Worm (Caenorhabditis elegans) whole organism, early embryonic: ENCODE results near the gene F25B5.6.

Source experiments
- B0310.2 ChIP-seq: sonication (generic microtip); optimal IDR thresholded peaks from 2 replicates; lab custom pipeline; 2016; ENCODE audit warnings: mild to moderate bottlenecking, missing genetic modification characterization, missing compliant biosample characterization
- F13C5.2 ChIP-seq: sonication (generic microtip); optimal IDR thresholded peaks from 2 replicates; lab custom pipeline; 2017; ENCODE audit warnings: mild to moderate bottlenecking, missing genetic modification characterization, inconsistent platforms, missing compliant biosample characterization
- aly-1 ChIP-seq: sonication (generic microtip); optimal IDR thresholded peaks from 2 replicates; lab custom pipeline; 2016; ENCODE audit warnings: missing genetic modification characterization, missing compliant biosample characterization
- ama-1 ChIP-seq: fragments of 150-350 bp; optimal IDR thresholded peaks from 2 replicates; lab custom pipeline; 2014
- ceh-13 ChIP-seq: fragments of 200-800 bp; sonication (Bioruptor generic); optimal IDR thresholded peaks from 2 replicates; lab custom pipeline; 2018; ENCODE audit warnings: mild to moderate bottlenecking, missing genetic modification characterization, missing compliant biosample characterization
- ceh-36 ChIP-seq: sonication (generic microtip); optimal IDR thresholded peaks from 2 replicates; lab custom pipeline; 2016; ENCODE audit warnings: missing genetic modification characterization, inconsistent platforms, missing compliant biosample characterization
- ets-7 ChIP-seq: sonication (generic microtip); optimal IDR thresholded peaks from 2 replicates; lab custom pipeline; 2016; ENCODE audit warnings: missing genotype, missing genetic modification characterization, missing compliant biosample characterization
- flt-1 ChIP-seq: fragments of 200-800 bp; sonication (Bioruptor generic); IDR thresholded peaks from 2 replicates; pipeline ENCODE4 v1.3.6; 2022; ENCODE audit warnings: missing genetic modification characterization, missing compliant biosample characterization
- hmbx-1 ChIP-seq: sonication (generic microtip); optimal IDR thresholded peaks from 2 replicates; lab custom pipeline; 2016; ENCODE audit warnings: mild to moderate bottlenecking, missing genetic modification characterization, missing compliant biosample characterization
- hmg-4 ChIP-seq: fragments of 200-800 bp; sonication (Bioruptor generic); optimal IDR thresholded peaks from 2 replicates; lab custom pipeline; 2018; ENCODE audit warnings: mild to moderate bottlenecking, missing genetic modification characterization, missing compliant biosample characterization
- hnd-1 ChIP-seq: sonication (generic microtip); optimal IDR thresholded peaks from 2 replicates; lab custom pipeline; 2016; ENCODE audit warnings: missing genetic modification characterization, missing compliant biosample characterization
- pes-1 ChIP-seq: fragments of 200-800 bp; sonication (Bioruptor generic); IDR thresholded peaks from 2 replicates; pipeline ENCODE4 v1.3.6; 2022; ENCODE audit warnings: missing genetic modification reagents, missing genetic modification characterization, missing compliant biosample characterization
- scrt-1 ChIP-seq: fragments of 200-800 bp; sonication (Bioruptor generic); IDR thresholded peaks from 2 replicates; pipeline ENCODE4 v1.3.6; 2022; ENCODE audit warnings: missing genetic modification characterization, missing compliant biosample characterization
- sea-1 ChIP-seq: fragments of 200-800 bp; sonication (Bioruptor generic); conservative IDR thresholded peaks from 2 replicates; pipeline ENCODE4 v1.3.6; 2022; ENCODE audit warnings: missing genetic modification characterization, missing compliant biosample characterization
- tbx-11 ChIP-seq: fragments of 200-800 bp; sonication (Bioruptor generic); IDR thresholded peaks from 2 replicates; pipeline ENCODE4 v1.3.6; 2022; ENCODE audit warnings: missing genetic modification characterization, missing compliant biosample characterization
- tbx-37 ChIP-seq: fragments of 200-800 bp; sonication (Bioruptor generic); conservative IDR thresholded peaks from 2 replicates; pipeline ENCODE4 v1.3.6; 2022; ENCODE audit warnings: missing genetic modification reagents, missing genetic modification characterization, missing compliant biosample characterization
- tra-4 ChIP-seq: sonication (generic microtip); optimal IDR thresholded peaks from 2 replicates; lab custom pipeline; 2017; ENCODE audit warnings: missing genetic modification characterization, missing compliant biosample characterization

Gene F25B5.6

DNA sequence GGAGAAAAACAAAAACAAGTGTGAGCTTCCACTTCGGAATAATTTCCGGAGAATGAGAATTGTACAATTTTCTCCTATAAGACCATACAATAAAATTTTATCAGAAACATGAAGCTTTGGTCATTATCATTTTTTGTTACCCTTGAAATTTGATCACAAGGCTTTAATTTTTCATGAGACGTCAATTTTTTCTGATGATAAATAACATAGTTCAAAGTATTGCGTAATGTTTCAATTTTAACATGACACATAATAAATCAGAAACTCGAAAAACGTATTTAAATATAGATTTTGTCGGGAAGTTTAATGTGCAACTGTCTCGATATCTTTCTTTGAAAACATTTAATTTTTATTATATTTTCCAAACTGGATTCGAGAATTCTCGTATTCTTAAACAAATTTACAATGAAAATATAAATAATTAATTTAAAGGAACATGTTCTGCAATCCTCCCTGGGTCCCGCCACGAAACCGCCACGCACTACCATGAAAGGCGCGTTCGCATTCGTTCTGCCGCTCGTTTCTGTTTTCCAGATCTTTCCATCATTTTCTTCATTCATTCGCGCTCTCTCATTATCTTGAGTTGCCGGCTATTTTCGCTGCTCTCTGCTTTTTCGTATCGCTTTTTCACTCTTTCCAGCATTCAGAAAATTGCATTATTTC, 9.6 kb downstream of the F25B5.6 start:
- no peak for TF ChIP-seq tbx-11 (GFP tag; lab: Robert Waterston, UW)
- no peak for TF ChIP-seq flt-1 (GFP tag; lab: Robert Waterston, UW)
- TF ChIP-seq aly-1 (tag; lab: Kevin White, UChicago): no peak
- TF ChIP-seq ceh-13 (GFP tag; lab: Kevin White, UChicago): no peak
- TF ChIP-seq ama-1: no peak
- TF ChIP-seq B0310.2: no peak
- TF ChIP-seq tra-4 (tag; lab: Kevin White, UChicago): no peak
- no peak for TF ChIP-seq tbx-37
- no peak for TF ChIP-seq F13C5.2
- no peak for TF ChIP-seq hnd-1 (tag; lab: Kevin White, UChicago)
- TF ChIP-seq scrt-1 (GFP tag; lab: Robert Waterston, UW): no peak
- no peak for TF ChIP-seq hmg-4 (GFP tag; lab: Kevin White, UChicago)
- no peak for TF ChIP-seq pes-1 (GFP tag; lab: Robert Waterston, UW)
- no peak for TF ChIP-seq ceh-36 (tag; lab: Kevin White, UChicago)
- no peak for TF ChIP-seq sea-1 (GFP tag; lab: Robert Waterston, UW)
- TF ChIP-seq ets-7 (tag; lab: Kevin White, UChicago): no peak
- TF ChIP-seq hmbx-1 (tag; lab: Kevin White, UChicago): no peak

DNA sequence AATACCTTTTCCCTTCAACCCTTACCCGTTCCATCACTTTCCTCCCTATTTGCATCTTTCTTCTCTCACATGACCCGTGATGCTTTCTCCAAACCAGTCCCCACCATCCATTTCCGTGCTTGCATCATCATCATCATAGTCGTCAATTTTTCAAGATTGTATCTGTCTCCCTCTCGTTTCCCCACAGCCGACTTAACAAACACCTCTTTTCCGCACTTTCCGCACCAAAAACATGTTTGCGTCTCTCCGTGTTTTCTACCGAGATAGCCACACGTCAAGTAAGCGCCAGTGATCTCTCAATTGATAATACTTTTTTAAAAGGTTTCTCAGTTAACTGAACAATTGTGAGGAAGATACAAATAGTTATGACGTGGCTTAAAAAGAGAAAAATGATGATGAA, 10.5 kb downstream of the F25B5.6 start:
- TF ChIP-seq aly-1 (tag; lab: Kevin White, UChicago): no peak
- no peak for TF ChIP-seq ceh-36 (tag; lab: Kevin White, UChicago)
- TF ChIP-seq pes-1 (GFP tag; lab: Robert Waterston, UW): no peak
- TF ChIP-seq sea-1 (GFP tag; lab: Robert Waterston, UW): no peak
- no peak for TF ChIP-seq scrt-1 (GFP tag; lab: Robert Waterston, UW)
- TF ChIP-seq tbx-37: no peak
- TF ChIP-seq ceh-13 (GFP tag; lab: Kevin White, UChicago): no peak
- no peak for TF ChIP-seq F13C5.2
- no peak for TF ChIP-seq tbx-11 (GFP tag; lab: Robert Waterston, UW)
- no peak for TF ChIP-seq ets-7 (tag; lab: Kevin White, UChicago)
- TF ChIP-seq tra-4 (tag; lab: Kevin White, UChicago): no peak
- TF ChIP-seq hmg-4 (GFP tag; lab: Kevin White, UChicago): no peak

DNA sequence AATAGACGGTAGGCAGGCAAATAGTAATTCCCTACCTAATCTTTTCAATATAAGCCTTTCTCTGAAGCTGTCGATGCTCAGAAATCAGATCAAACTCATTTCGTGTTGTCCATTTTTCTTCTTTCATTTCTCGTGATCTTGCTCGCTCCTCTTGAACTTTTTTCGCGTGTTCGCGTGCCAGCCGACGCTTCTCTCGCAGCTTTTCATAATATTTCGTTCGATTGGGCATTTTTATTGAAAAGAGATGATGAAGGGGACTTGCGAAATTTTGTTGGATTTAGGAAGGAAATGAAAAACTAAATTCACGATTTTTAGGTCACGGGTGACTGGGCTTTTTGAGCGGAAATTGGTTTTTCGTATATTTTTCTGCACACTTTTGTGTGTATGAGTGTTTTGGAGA, 11.5 kb downstream of the F25B5.6 start, which contains the start of gene EGAP1.1:
Gene EGAP1.1, minus strand, starts transcription at position 229 of the 400 bp plus-strand sequence.
- TF ChIP-seq sea-1 (GFP tag; lab: Robert Waterston, UW) (no peak), ceh-13 (GFP tag; lab: Kevin White, UChicago) (no peak), ceh-36 (tag; lab: Kevin White, UChicago) (no peak), tbx-37 (no peak), hmg-4 (GFP tag; lab: Kevin White, UChicago) (no peak), aly-1 (tag; lab: Kevin White, UChicago) (no peak), hnd-1 (tag; lab: Kevin White, UChicago) (no peak), ets-7 (tag; lab: Kevin White, UChicago) (no peak), ama-1 (no peak), F13C5.2 (no peak), tra-4 (tag; lab: Kevin White, UChicago) (no peak), scrt-1 (GFP tag; lab: Robert Waterston, UW) (no peak), flt-1 (GFP tag; lab: Robert Waterston, UW) (no peak), tbx-11 (GFP tag; lab: Robert Waterston, UW) (no peak), pes-1 (GFP tag; lab: Robert Waterston, UW) (no peak), hmbx-1 (tag; lab: Kevin White, UChicago) (no peak), B0310.2 (no peak)

DNA sequence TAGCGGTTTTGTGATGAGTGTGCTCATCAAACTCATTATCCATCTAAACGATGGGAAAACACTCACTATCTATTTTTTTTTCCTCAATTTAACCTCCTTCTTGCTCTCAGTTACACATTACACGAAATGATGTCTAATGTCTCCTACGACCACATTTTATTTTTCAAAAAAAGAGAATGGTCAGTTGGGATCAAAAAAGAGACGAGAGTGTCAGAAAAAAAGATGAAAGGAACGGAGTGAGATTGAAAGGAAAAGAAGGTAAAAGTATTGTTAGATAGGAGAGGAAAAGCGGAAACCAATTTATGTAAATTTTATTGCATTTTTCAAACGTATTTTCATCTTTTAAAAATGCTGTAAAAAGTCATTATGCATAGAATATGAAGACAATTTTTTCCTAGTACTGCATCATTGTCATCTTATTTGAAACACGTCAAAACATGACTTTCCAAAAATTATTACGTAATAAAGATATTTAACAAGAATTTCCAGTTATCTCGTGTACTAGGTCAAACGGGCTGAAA, 14.3 kb downstream of the F25B5.6 start:
- TF ChIP-seq sea-1 (GFP tag; lab: Robert Waterston, UW) (no peak), flt-1 (GFP tag; lab: Robert Waterston, UW) (no peak), ama-1 (no peak), tbx-37 (no peak), pes-1 (GFP tag; lab: Robert Waterston, UW) (no peak), hmg-4 (GFP tag; lab: Kevin White, UChicago) (no peak), scrt-1 (GFP tag; lab: Robert Waterston, UW) (no peak), tbx-11 (GFP tag; lab: Robert Waterston, UW) (no peak), aly-1 (tag; lab: Kevin White, UChicago) (no peak), hmbx-1 (tag; lab: Kevin White, UChicago) (no peak)

DNA sequence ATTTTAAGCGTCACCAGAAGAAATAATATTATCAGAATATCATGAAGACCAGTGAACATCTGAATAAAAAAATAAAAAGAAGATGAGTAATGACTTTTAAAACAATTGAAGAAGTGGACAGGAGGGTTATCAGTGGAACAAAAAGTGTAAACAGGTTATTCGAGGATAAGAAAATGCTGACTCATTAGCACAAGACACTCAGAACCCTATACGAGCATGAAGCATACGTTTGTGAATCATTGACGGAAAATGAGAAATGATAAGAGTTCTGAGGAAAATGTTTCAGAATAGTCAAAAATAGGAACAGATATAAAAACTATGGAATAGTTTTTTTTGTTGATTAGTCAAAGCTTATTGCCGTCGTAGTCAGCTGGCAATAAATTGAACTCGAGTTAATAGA, 15.7 kb downstream of the F25B5.6 start, which contains the start of gene zmp-1:
Gene zmp-1, minus strand, starts transcription at position 101 of the 400 bp plus-strand sequence.
- no peak for TF ChIP-seq F13C5.2
- TF ChIP-seq flt-1 (GFP tag; lab: Robert Waterston, UW): no peak
- no peak for TF ChIP-seq ceh-36 (tag; lab: Kevin White, UChicago)
- TF ChIP-seq ets-7 (tag; lab: Kevin White, UChicago): no peak
- no peak for TF ChIP-seq ama-1
- no peak for TF ChIP-seq scrt-1 (GFP tag; lab: Robert Waterston, UW)
- no peak for TF ChIP-seq tra-4 (tag; lab: Kevin White, UChicago)
- TF ChIP-seq sea-1 (GFP tag; lab: Robert Waterston, UW): no peak
- TF ChIP-seq tbx-11 (GFP tag; lab: Robert Waterston, UW): no peak
- TF ChIP-seq hmbx-1 (tag; lab: Kevin White, UChicago): no peak
- TF ChIP-seq hmg-4 (GFP tag; lab: Kevin White, UChicago): no peak
- no peak for TF ChIP-seq tbx-37
- no peak for TF ChIP-seq ceh-13 (GFP tag; lab: Kevin White, UChicago)
- no peak for TF ChIP-seq hnd-1 (tag; lab: Kevin White, UChicago)
- TF ChIP-seq aly-1 (tag; lab: Kevin White, UChicago): no peak

DNA sequence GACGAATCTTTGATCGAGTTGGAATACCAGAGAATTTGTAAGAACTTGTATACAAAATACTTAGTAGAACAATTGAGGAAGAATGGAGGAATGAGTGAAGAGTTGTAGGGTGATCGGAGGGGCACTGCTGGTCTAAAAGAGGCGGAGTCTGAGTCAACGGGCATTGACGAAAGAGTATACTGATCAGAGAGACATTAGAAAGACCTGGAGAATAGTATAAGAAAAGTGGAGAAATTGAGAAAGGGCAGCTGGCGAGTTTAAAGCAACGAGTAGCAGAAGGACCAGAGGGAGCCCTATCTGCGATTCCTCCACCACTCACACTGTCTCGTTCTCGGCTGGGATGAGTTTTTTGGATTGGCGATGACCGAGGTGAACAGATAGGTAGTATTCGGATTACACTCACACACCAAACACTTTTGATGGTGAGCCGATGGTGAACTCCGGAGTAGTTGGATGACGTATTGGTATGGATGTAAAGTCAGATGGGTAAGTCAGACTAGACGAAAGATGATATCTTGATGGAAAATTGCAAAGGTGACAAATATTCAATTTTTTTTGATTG, 17.0 kb downstream of the F25B5.6 start, which contains the start of gene EGAP1.5:
Gene EGAP1.5, plus strand, starts transcription at position 289 of the 562 bp plus-strand sequence.
- TF ChIP-seq F13C5.2: no peak
